Fruit fly (Drosophila melanogaster) whole organism, adult: Measurements from ENCODE around the gene CG4133.
"Not testable (repeated sequence)": the region's sequence is repeated elsewhere in the genome, so short reads cannot be mapped to it uniquely, and the experiment has no call there.

Experiments
- CG12768 ChIP-seq: fragments of 200-800 bp; sonication (Bioruptor generic); optimal IDR thresholded peaks from 2 replicates; lab custom pipeline; 2017; ENCODE audit warnings: missing biosample characterization, missing genetic modification characterization, mild to moderate bottlenecking, moderate library complexity, missing genetic modification reagents
- Crg-1 ChIP-seq: fragments of 200-800 bp; sonication (Bioruptor generic); optimal IDR thresholded peaks from 2 replicates; lab custom pipeline; 2016; ENCODE audit warnings: missing biosample characterization, missing genetic modification characterization
- cnc ChIP-seq, 2 experiments: fragments of >200 bp; optimal IDR thresholded peaks; 2 replicates each; lab custom pipeline; 2017
- kay ChIP-seq: fragments of 200-800 bp; sonication (Bioruptor generic); peaks from one replicate; lab custom pipeline; 2016; ENCODE audit warnings: missing biosample characterization, missing genetic modification characterization, borderline replicate concordance

DNA sequence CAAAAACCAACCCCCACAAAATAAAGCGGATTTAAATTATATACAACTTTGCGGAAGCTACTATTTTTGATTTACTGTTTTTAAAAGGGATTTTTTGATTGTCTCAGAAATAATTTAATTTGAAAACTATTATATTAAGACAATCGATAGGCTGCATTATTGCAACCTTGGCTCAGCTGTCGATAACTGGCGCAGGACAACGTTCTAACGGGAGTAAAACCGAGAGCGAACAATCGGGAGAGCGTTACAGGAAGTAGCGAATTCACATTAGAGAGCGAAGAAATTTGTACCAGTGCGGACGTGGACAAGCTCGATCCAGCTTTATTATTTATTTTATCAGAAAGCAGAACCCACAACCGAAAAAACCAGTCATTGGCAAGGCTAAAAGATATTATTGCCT, at the start of gene CG4133:
- TF ChIP-seq kay (GFP tag; lab: Kevin White, UChicago); cnc (optimal IDR thresholded peaks at IDR 0.05; lab: Kevin White, UChicago); Crg-1 (GFP tag; lab: Kevin White, UChicago); CG12768: not testable (repeated sequence)
